Fruit fly (Drosophila melanogaster) whole organism, adult: ENCODE data around the gene CG11977.
A peak's percentile ranks its signal among the peaks of the same experiment; 100 is the strongest.

ENCODE experiments used
- CG11617 ChIP-seq: fragments of 200-800 bp; sonication (Bioruptor generic); optimal IDR thresholded peaks from 2 replicates; lab custom pipeline; 2017; ENCODE audit warnings: mild to moderate bottlenecking, missing biosample characterization, missing genetic modification reagents, missing genetic modification characterization
- CG12768 ChIP-seq: fragments of 200-800 bp; sonication (Bioruptor generic); optimal IDR thresholded peaks from 2 replicates; lab custom pipeline; 2017; ENCODE audit warnings: missing biosample characterization, missing genetic modification characterization, mild to moderate bottlenecking, moderate library complexity, missing genetic modification reagents
- CG14711 ChIP-seq: fragments of 200-800 bp; sonication (Bioruptor generic); optimal IDR thresholded peaks from 2 replicates; lab custom pipeline; 2018; ENCODE audit warnings: missing biosample characterization, mild to moderate bottlenecking, missing genetic modification characterization, moderate library complexity
- CG1620 ChIP-seq: fragments of 200-800 bp; sonication (Bioruptor generic); optimal IDR thresholded peaks from 2 replicates; lab custom pipeline; 2016; ENCODE audit warnings: missing biosample characterization, missing genetic modification characterization
- CG33017 ChIP-seq: fragments of 200-800 bp; sonication (Bioruptor generic); optimal IDR thresholded peaks from 2 replicates; lab custom pipeline; 2018; ENCODE audit warnings: missing biosample characterization, mild to moderate bottlenecking, missing genetic modification characterization, moderate library complexity
- CG5204 ChIP-seq: fragments of 200-800 bp; sonication (Bioruptor generic); optimal IDR thresholded peaks from 2 replicates; lab custom pipeline; 2016; ENCODE audit warnings: missing biosample characterization, missing genetic modification characterization
- CG7045 ChIP-seq: fragments of 200-800 bp; sonication (Bioruptor generic); optimal IDR thresholded peaks from 2 replicates; lab custom pipeline; 2017; ENCODE audit warnings: missing biosample characterization, mild to moderate bottlenecking, missing genetic modification characterization
- CG7101 ChIP-seq: fragments of 200-800 bp; sonication (Bioruptor generic); optimal IDR thresholded peaks from 2 replicates; lab custom pipeline; 2018; ENCODE audit warnings: missing biosample characterization, mild to moderate bottlenecking, missing genetic modification characterization, moderate library complexity
- Clk ChIP-seq: fragments of 200-800 bp; sonication (Bioruptor generic); optimal IDR thresholded peaks from 2 replicates; lab custom pipeline; 2017; ENCODE audit warnings: missing biosample characterization, missing genetic modification characterization
- Crg-1 ChIP-seq: fragments of 200-800 bp; sonication (Bioruptor generic); optimal IDR thresholded peaks from 2 replicates; lab custom pipeline; 2016; ENCODE audit warnings: missing biosample characterization, missing genetic modification characterization
- Hr96 ChIP-seq: fragments of 200-800 bp; sonication (Bioruptor generic); optimal IDR thresholded peaks from 2 replicates; lab custom pipeline; 2016; ENCODE audit warnings: missing biosample characterization, missing genetic modification characterization
- Mnt ChIP-seq: fragments of 200-800 bp; sonication (Bioruptor generic); optimal IDR thresholded peaks from 2 replicates; lab custom pipeline; 2016; ENCODE audit warnings: missing biosample characterization, mild to moderate bottlenecking, missing genetic modification characterization
- bab1 ChIP-seq: fragments of 200-800 bp; sonication (Bioruptor generic); optimal IDR thresholded peaks from 3 replicates; lab custom pipeline; 2019; ENCODE audit warnings: missing biosample characterization, mild to moderate bottlenecking, missing genetic modification characterization, moderate library complexity
- cic ChIP-seq: fragments of 200-800 bp; sonication (Bioruptor generic); optimal IDR thresholded peaks from 2 replicates; lab custom pipeline; 2017; ENCODE audit warnings: missing biosample characterization, mild to moderate bottlenecking, missing genetic modification characterization, moderate library complexity
- cnc ChIP-seq, 2 experiments: fragments of >200 bp; optimal IDR thresholded peaks; 2 replicates each; lab custom pipeline; 2017
- kay ChIP-seq: fragments of 200-800 bp; sonication (Bioruptor generic); peaks from one replicate; lab custom pipeline; 2016; ENCODE audit warnings: missing biosample characterization, missing genetic modification characterization, borderline replicate concordance
- ovo ChIP-seq: fragments of 200-800 bp; sonication (Bioruptor generic); optimal IDR thresholded peaks from 2 replicates; lab custom pipeline; 2016; ENCODE audit warnings: missing biosample characterization, missing genetic modification characterization
- pad ChIP-seq: fragments of 200-800 bp; sonication (Bioruptor generic); optimal IDR thresholded peaks from 3 replicates; lab custom pipeline; 2017; ENCODE audit warnings: missing biosample characterization, missing genetic modification characterization, mild to moderate bottlenecking, moderate library complexity, missing genetic modification reagents
- tj ChIP-seq: fragments of 200-800 bp; sonication (Bioruptor generic); optimal IDR thresholded peaks from 3 replicates; lab custom pipeline; 2017; ENCODE audit warnings: missing biosample characterization, mild to moderate bottlenecking, missing genetic modification characterization, moderate library complexity
- toe ChIP-seq: fragments of 200-800 bp; sonication (Bioruptor generic); optimal IDR thresholded peaks from 2 replicates; lab custom pipeline; 2016; ENCODE audit warnings: missing biosample characterization, missing genetic modification characterization

The CG11977 gene

DNA sequence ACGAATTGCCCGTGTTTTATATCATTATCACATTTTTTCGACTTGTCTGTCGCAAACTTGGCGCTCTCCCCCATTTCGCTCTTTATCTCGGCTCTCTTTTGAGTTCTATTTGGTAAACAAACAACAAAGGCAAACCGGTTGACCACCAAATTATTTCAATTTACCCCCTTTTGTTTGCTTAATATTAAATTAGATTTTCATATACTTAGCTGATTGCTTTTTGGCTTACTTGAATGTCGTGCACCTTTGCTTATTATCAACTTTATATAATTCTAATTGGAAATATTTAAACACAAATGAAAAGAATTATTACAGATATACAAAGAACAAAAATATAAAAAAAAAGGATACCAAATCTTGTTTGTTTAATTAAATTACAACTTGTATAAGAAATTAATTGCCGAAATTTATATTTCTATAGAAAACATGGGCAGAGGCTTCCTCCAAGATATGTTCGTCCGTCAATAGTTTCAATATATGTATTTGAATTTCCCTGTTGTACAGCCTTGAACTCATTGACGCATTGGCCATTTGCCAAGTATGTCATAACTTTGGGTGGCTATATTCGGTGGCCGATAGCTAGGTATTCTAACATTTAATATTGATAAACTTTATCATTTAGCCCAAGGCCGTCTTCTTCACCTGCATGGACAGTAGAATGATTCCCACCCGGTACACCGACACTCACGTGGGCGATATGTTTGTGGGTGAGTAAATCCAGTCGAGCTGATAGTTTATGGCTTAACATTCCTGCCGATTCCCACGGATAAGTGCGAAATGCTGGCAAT lies 16.1 kb upstream of the CG11977 start:
- TF ChIP-seq cic (GFP tag; lab: Kevin White, UChicago) (no peak), Hr96 (GFP tag; lab: Kevin White, UChicago) (no peak), CG14711 (no peak), ovo (GFP tag; lab: Kevin White, UChicago) (no peak), toe (GFP tag; lab: Kevin White, UChicago) (no peak), CG11617 (GFP tag; lab: Kevin White, UChicago) (no peak), kay (GFP tag; lab: Kevin White, UChicago) (no peak), CG5204 (no peak)

DNA sequence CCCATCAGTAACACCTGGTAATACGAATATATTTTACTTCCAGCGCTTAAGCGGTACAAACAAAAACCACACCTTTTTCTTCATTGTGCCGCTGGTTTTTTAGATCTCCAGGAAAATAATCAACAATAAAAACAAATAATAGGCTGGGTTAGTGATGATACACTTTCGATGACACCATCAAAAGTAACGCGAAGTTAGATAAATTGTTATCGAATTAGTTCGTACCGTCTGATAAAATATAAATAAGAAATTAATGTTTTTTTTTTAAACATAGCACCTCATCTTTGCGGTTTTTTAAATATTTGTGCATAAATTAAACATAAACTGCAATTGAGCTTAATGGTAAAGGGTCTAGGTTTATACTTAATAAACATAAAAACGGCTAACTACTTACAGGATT lies 13.4 kb upstream of the CG11977 start, which contains the start of gene RagA-B:
RagA-B (minus strand) TSS at position 175 of the 400 bp plus-strand sequence.
- TF ChIP-seq Hr96 (GFP tag; lab: Kevin White, UChicago) (no peak), Crg-1 (GFP tag; lab: Kevin White, UChicago) (no peak), ovo (GFP tag; lab: Kevin White, UChicago) (no peak), CG33017 (tag; lab: Kevin White, UChicago) (no peak), CG5204 (no peak), bab1 (GFP tag; lab: Kevin White, UChicago) (no peak), CG7101 (tag; lab: Kevin White, UChicago) (no peak), CG11617 (GFP tag; lab: Kevin White, UChicago) (no peak), cnc (optimal IDR thresholded peaks at IDR 0.05; lab: Kevin White, UChicago) (no peak)

DNA sequence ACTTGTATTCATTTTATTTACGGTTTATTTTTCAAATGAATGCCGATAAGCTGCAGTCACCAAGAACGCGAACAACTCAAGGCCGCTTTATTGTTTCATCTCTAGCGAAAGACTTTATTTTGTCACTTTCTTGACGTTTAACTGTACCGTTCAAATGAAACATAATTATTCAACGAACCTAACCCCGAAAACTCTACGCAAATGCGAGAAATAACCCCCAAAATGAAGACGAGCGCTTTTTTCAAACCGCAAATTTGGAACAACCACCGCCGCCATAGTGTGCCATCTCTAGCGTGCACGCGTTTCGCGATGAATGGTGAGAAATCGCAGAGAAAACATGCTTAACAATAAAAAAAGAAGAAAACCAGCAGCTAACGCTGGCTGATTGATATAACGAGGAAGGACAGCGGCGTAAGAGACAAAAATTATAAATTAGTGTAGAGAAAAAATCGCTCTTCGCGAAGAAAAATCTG lies 12.9 kb upstream of the CG11977 start, which contains the start of gene CG11970:
CG11970 (plus strand) TSS at position 117 of the 473 bp plus-strand sequence.
- TF ChIP-seq CG14711 (peak; percentile 11), CG7101 (tag; lab: Kevin White, UChicago) (peak; percentile 7), Crg-1 (GFP tag; lab: Kevin White, UChicago) (peak; percentile 54), CG12768 (GFP tag; lab: Kevin White, UChicago) (no peak), pad (peak; percentile 38), CG11617 (GFP tag; lab: Kevin White, UChicago) (peak; percentile 80), CG5204 (no peak), toe (GFP tag; lab: Kevin White, UChicago) (peak; percentile 83), CG7045 (GFP tag; lab: Kevin White, UChicago) (no peak), CG1620 (GFP tag; lab: Kevin White, UChicago) (peak; percentile 74), kay (GFP tag; lab: Kevin White, UChicago) (no peak), bab1 (GFP tag; lab: Kevin White, UChicago) (peak; percentile 32), Mnt (peak; percentile 65), CG33017 (tag; lab: Kevin White, UChicago) (peak; percentile 38), cic (GFP tag; lab: Kevin White, UChicago) (peak; percentile 0), tj (GFP tag; lab: Kevin White, UChicago) (no peak), ovo (GFP tag; lab: Kevin White, UChicago) (peak; percentile 12), Hr96 (GFP tag; lab: Kevin White, UChicago) (peak; percentile 70), cnc (optimal IDR thresholded peaks at IDR 0.05; lab: Kevin White, UChicago) (no peak), Clk (GFP tag; lab: Kevin White, UChicago) (peak; percentile 5)

DNA sequence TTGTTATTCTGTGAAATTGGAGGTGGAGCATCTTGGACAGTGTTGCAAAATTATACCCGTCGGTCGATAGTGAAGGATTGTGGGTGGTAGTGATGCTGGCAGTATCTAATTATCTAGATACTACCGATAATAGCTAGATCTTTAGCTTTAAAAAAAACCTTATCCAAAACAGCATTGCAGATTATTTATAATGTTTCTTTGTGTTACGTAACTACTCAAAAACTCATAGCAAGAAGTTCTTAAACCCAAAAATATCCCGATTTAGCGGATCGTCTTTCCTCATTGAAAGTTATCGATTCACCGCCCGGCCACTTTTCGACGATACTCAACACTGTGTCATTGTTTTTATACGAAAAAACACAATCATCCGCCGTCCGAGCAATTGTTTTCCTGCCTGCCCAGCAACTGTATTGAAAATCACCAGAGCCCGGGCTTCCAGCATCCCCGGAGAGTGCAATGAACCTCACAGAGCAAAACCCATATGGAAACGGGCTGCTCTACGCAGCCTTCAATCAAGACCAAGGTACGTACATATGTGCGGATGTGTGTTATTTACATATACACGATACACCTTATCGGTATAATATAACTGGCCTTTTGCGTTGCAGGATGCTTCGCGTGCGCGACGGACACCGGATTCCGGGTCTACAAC lies 4.4 kb upstream of the CG11977 start, which contains the start of gene CG11975:
CG11975 (plus strand) TSS at position 326 of the 652 bp plus-strand sequence.
- TF ChIP-seq CG7045 (GFP tag; lab: Kevin White, UChicago) (peak; percentile 71), toe (GFP tag; lab: Kevin White, UChicago) (peak; percentile 93), CG11617 (GFP tag; lab: Kevin White, UChicago) (peak; percentile 75), CG14711 (peak; percentile 68), pad (peak; percentile 76), bab1 (GFP tag; lab: Kevin White, UChicago) (peak; percentile 23), Clk (GFP tag; lab: Kevin White, UChicago) (peak; percentile 74), Hr96 (GFP tag; lab: Kevin White, UChicago) (peak; percentile 93), Crg-1 (GFP tag; lab: Kevin White, UChicago) (peak; percentile 89), cnc (optimal IDR thresholded peaks at IDR 0.05; lab: Kevin White, UChicago) (no peak), Mnt (peak; percentile 79), ovo (GFP tag; lab: Kevin White, UChicago) (peak; percentile 85), tj (GFP tag; lab: Kevin White, UChicago) (peak; percentile 49), CG12768 (GFP tag; lab: Kevin White, UChicago) (peak; percentile 87), kay (GFP tag; lab: Kevin White, UChicago) (no peak), CG1620 (GFP tag; lab: Kevin White, UChicago) (peak; percentile 90), CG33017 (tag; lab: Kevin White, UChicago) (peak; percentile 56), CG7101 (tag; lab: Kevin White, UChicago) (peak; percentile 85), CG5204 (peak; percentile 90), cic (GFP tag; lab: Kevin White, UChicago) (peak; percentile 49)

DNA sequence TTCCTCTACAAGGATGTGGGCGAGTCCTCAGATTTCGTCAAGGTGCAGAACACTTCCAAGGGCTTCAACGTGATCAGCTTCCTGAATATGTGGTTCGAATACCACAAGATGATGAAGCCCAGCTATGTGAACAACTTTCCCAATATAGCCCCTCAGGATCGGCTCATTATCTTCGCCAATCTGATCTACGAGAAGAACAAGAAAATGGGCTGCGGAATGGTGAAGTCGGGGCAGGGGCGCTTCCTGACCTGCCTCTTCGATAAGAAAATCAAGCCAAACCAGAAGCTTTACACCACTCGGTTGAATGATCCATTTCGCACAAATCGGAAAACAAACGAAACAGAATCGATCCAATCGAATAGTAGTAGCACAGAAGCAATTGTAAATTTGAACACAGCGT lies 746 bp downstream of the CG11977 start:
- TF ChIP-seq bab1 (GFP tag; lab: Kevin White, UChicago) (no peak), tj (GFP tag; lab: Kevin White, UChicago) (no peak), toe (GFP tag; lab: Kevin White, UChicago) (no peak), ovo (GFP tag; lab: Kevin White, UChicago) (no peak), cnc (optimal IDR thresholded peaks at IDR 0.05; lab: Kevin White, UChicago) (no peak), CG5204 (no peak), kay (GFP tag; lab: Kevin White, UChicago) (no peak), CG11617 (GFP tag; lab: Kevin White, UChicago) (no peak), CG1620 (GFP tag; lab: Kevin White, UChicago) (no peak), Mnt (no peak), CG7045 (GFP tag; lab: Kevin White, UChicago) (no peak), CG7101 (tag; lab: Kevin White, UChicago) (no peak), Crg-1 (GFP tag; lab: Kevin White, UChicago) (no peak), pad (no peak), cic (GFP tag; lab: Kevin White, UChicago) (no peak), CG33017 (tag; lab: Kevin White, UChicago) (no peak), Hr96 (GFP tag; lab: Kevin White, UChicago) (no peak), CG12768 (GFP tag; lab: Kevin White, UChicago) (no peak)
